Worm (Caenorhabditis elegans) whole organism, young adult: ENCODE results near the gene exc-1.

Experiments used
- B0019.2 ChIP-seq: fragments of 200-800 bp; sonication (Bioruptor generic); conservative IDR thresholded peaks from 2 replicates; pipeline ENCODE4 v1.3.6; 2022; ENCODE audit warnings: missing genetic modification reagents, missing genetic modification characterization, missing compliant biosample characterization
- D2030.7 ChIP-seq: fragments of 200-800 bp; sonication (Bioruptor generic); IDR thresholded peaks from 2 replicates; pipeline ENCODE4 v1.3.6; 2022; ENCODE audit warnings: missing genetic modification reagents, missing genetic modification characterization, missing compliant biosample characterization
- F33H1.4 ChIP-seq: fragments of 200-800 bp; sonication (Bioruptor generic); IDR thresholded peaks from 2 replicates; pipeline ENCODE4 v1.3.6; 2022; ENCODE audit warnings: missing genetic modification reagents, missing genetic modification characterization, missing compliant biosample characterization
- F37B4.10 ChIP-seq: fragments of 200-800 bp; sonication (Bioruptor generic); IDR thresholded peaks from 2 replicates; pipeline ENCODE4 v1.3.6; 2022; ENCODE audit warnings: missing genetic modification characterization, missing compliant biosample characterization
- F49E8.2 ChIP-seq: sonication (generic microtip); optimal IDR thresholded peaks from 3 replicates; lab custom pipeline; 2017; ENCODE audit warnings: missing genetic modification characterization, mild to moderate bottlenecking, missing compliant biosample characterization, antibody characterized with exemption, moderate library complexity; ENCODE audit not compliant: insufficient read depth
- F57A8.1 ChIP-seq: fragments of 200-800 bp; sonication (Bioruptor generic); optimal IDR thresholded peaks from 2 replicates; lab custom pipeline; 2018; ENCODE audit warnings: mild to moderate bottlenecking, missing genetic modification characterization, moderate library complexity, missing compliant biosample characterization
- K11D2.4 ChIP-seq: fragments of 200-800 bp; sonication (Bioruptor generic); IDR thresholded peaks from 2 replicates; pipeline ENCODE4 v1.3.6; 2022; ENCODE audit warnings: missing genetic modification reagents, missing genetic modification characterization, missing compliant biosample characterization
- Y79H2A.3 ChIP-seq: fragments of 200-800 bp; sonication (Bioruptor generic); conservative IDR thresholded peaks from 2 replicates; pipeline ENCODE4 v1.3.6; 2022; ENCODE audit warnings: missing genetic modification reagents, missing genetic modification characterization, missing compliant biosample characterization
- akir-1 ChIP-seq: fragments of 200-800 bp; sonication (Bioruptor generic); optimal IDR thresholded peaks from 2 replicates; lab custom pipeline; 2018; ENCODE audit warnings: mild to moderate bottlenecking, missing genetic modification characterization, moderate library complexity, missing compliant biosample characterization
- atf-7 ChIP-seq: sonication (generic microtip); optimal IDR thresholded peaks from 2 replicates; lab custom pipeline; 2017; ENCODE audit warnings: mild to moderate bottlenecking, missing genetic modification characterization, missing compliant biosample characterization
- attf-5 ChIP-seq: fragments of 200-800 bp; sonication (Bioruptor generic); optimal IDR thresholded peaks from 2 replicates; lab custom pipeline; 2018; ENCODE audit warnings: mild to moderate bottlenecking, missing genetic modification characterization, missing compliant biosample characterization
- cebp-1 ChIP-seq, 2 experiments: fragments of 200-800 bp in 1 of 2; sonication (Bioruptor generic) in 1 of 2; sonication (generic microtip) in 1 of 2; IDR thresholded peaks in 1 of 2; optimal IDR thresholded peaks in 1 of 2; 2 replicates each; pipeline versions ENCODE4 v1.3.6 to Lab custom; 2017 to 2022; ENCODE audit warnings: missing compliant biosample characterization in 2 of 2, missing genetic modification characterization in 2 of 2, mild to moderate bottlenecking in 1 of 2, missing genetic modification reagents in 1 of 2, moderate library complexity in 1 of 2
- cebp-2 ChIP-seq: fragments of 200-800 bp; sonication (Bioruptor generic); IDR thresholded peaks from 2 replicates; pipeline ENCODE4 v1.3.6; 2022; ENCODE audit warnings: missing genetic modification characterization, missing compliant biosample characterization
- ceh-100 ChIP-seq: fragments of 200-800 bp; sonication (Bioruptor generic); IDR thresholded peaks from 2 replicates; pipeline ENCODE4 v1.3.6; 2022; ENCODE audit warnings: missing genetic modification reagents, missing genetic modification characterization, missing compliant biosample characterization
- ceh-27 ChIP-seq: fragments of 200-800 bp; sonication (Bioruptor generic); optimal IDR thresholded peaks from 2 replicates; lab custom pipeline; 2018; ENCODE audit warnings: mild to moderate bottlenecking, missing genetic modification characterization, moderate library complexity, missing compliant biosample characterization
- ceh-40 ChIP-seq: fragments of 200-800 bp; sonication (Bioruptor generic); IDR thresholded peaks from 2 replicates; pipeline ENCODE4 v1.3.6; 2022; ENCODE audit warnings: missing genetic modification characterization, missing compliant biosample characterization
- chd-7 ChIP-seq: sonication (generic microtip); optimal IDR thresholded peaks from 2 replicates; lab custom pipeline; 2016; ENCODE audit warnings: mild to moderate bottlenecking, missing genetic modification characterization, moderate library complexity, missing compliant biosample characterization
- die-1 ChIP-seq: sonication (generic microtip); optimal IDR thresholded peaks from 2 replicates; lab custom pipeline; 2016; ENCODE audit warnings: missing genotype, mild to moderate bottlenecking, missing genetic modification characterization, missing compliant biosample characterization
- hlh-26 ChIP-seq: fragments of 200-800 bp; sonication (Bioruptor generic); conservative IDR thresholded peaks from 2 replicates; pipeline ENCODE4 v1.3.6; 2022; ENCODE audit warnings: missing genetic modification reagents, missing genetic modification characterization, missing compliant biosample characterization
- hmg-1.2 ChIP-seq: fragments of 200-800 bp; sonication (Bioruptor generic); IDR thresholded peaks from 2 replicates; pipeline ENCODE4 v1.3.6; 2022; ENCODE audit warnings: missing genetic modification reagents, missing genetic modification characterization, missing compliant biosample characterization
- let-607 ChIP-seq, 2 experiments: fragments of 200-800 bp in 1 of 2; sonication (Bioruptor generic) in 1 of 2; sonication (generic microtip) in 1 of 2; optimal IDR thresholded peaks; 2 replicates each; lab custom pipeline; 2016 to 2018; ENCODE audit warnings: mild to moderate bottlenecking in 2 of 2, missing compliant biosample characterization in 2 of 2, missing genetic modification characterization in 2 of 2, moderate library complexity in 2 of 2, missing genotype in 1 of 2
- lin-40 ChIP-seq: sonication (generic microtip); optimal IDR thresholded peaks from 2 replicates; lab custom pipeline; 2016; ENCODE audit warnings: missing genetic modification characterization, mild to moderate bottlenecking, missing compliant biosample characterization, missing genotype, missing genetic modification reagents
- madf-3 ChIP-seq: fragments of 200-800 bp; sonication (Bioruptor generic); IDR thresholded peaks from 2 replicates; pipeline ENCODE4 v1.3.6; 2022; ENCODE audit warnings: missing genetic modification reagents, missing genetic modification characterization, missing compliant biosample characterization
- mcd-1 ChIP-seq: fragments of 200-800 bp; sonication (Bioruptor generic); IDR thresholded peaks from 2 replicates; pipeline ENCODE4 v1.3.6; 2022; ENCODE audit warnings: missing genetic modification reagents, missing genetic modification characterization, missing compliant biosample characterization
- nfya-2 ChIP-seq: fragments of 200-800 bp; sonication (Bioruptor generic); IDR thresholded peaks from 2 replicates; pipeline ENCODE4 v1.3.6; 2022; ENCODE audit warnings: missing genetic modification reagents, missing genetic modification characterization, missing compliant biosample characterization
- nhr-120 ChIP-seq: fragments of 200-800 bp; sonication (Bioruptor generic); IDR thresholded peaks from 2 replicates; pipeline ENCODE4 v1.3.6; 2022; ENCODE audit warnings: missing genetic modification characterization, missing compliant biosample characterization
- nhr-80 ChIP-seq: sonication (generic microtip); optimal IDR thresholded peaks from 2 replicates; lab custom pipeline; 2016; ENCODE audit warnings: missing genetic modification characterization, missing compliant biosample characterization
- repo-1 ChIP-seq: sonication (generic microtip); optimal IDR thresholded peaks from 2 replicates; lab custom pipeline; 2017; ENCODE audit warnings: mild to moderate bottlenecking, missing genetic modification characterization, missing compliant biosample characterization
- snpc-4 ChIP-seq, 5 experiments: fragments of 150-350 bp in 1 of 5; sonication (generic microtip) in 4 of 5; optimal IDR thresholded peaks; 2 replicates each; lab custom pipeline; 2014 to 2018; ENCODE audit warnings: missing genetic modification characterization in 5 of 5, missing biosample characterization in 3 of 5, antibody characterized with exemption in 2 of 5, mild to moderate bottlenecking in 2 of 5, missing compliant biosample characterization in 2 of 5, missing genotype in 2 of 5, moderate library complexity in 2 of 5, missing genetic modification reagents in 1 of 5
- tbp1 ChIP-seq: fragments of 200-800 bp; sonication (Bioruptor generic); optimal IDR thresholded peaks from 2 replicates; lab custom pipeline; 2018; ENCODE audit warnings: mild to moderate bottlenecking, missing genetic modification characterization, missing compliant biosample characterization
- xnd-1 ChIP-seq: sonication (generic microtip); optimal IDR thresholded peaks from 2 replicates; lab custom pipeline; 2016; ENCODE audit warnings: missing genotype, missing genetic modification reagents, missing genetic modification characterization, missing compliant biosample characterization
- ztf-18 ChIP-seq: sonication (generic microtip); optimal IDR thresholded peaks from 2 replicates; lab custom pipeline; 2016; ENCODE audit warnings: missing genotype, mild to moderate bottlenecking, missing genetic modification characterization, missing compliant biosample characterization

exc-1 gene

ce11 chrX:15507830-15508347 is 30.7 kb upstream of the exc-1 start, which contains the start of gene zipt-7.2:
zipt-7.2 (minus strand) TSS chrX:15507880.
- TF ChIP-seq nhr-80 (tag; lab: Kevin White, UChicago): peak; percentile 41
- peak; percentile 94 to 95 for TF ChIP-seq let-607 (tag; optimal IDR thresholded peaks at IDR 0.05; lab: Kevin White, UChicago)
- peak; percentile 88 for TF ChIP-seq mcd-1 (GFP tag; lab: Robert Waterston, UW)
- no peak for TF ChIP-seq hlh-26 (GFP tag; lab: Robert Waterston, UW)
- TF ChIP-seq attf-5 (GFP tag; lab: Kevin White, UChicago): peak; percentile 14
- TF ChIP-seq atf-7 (tag; lab: Kevin White, UChicago): no peak
- no peak for TF ChIP-seq akir-1 (GFP tag; lab: Kevin White, UChicago)
- TF ChIP-seq ztf-18 (tag; lab: Kevin White, UChicago): peak; percentile 11
- TF ChIP-seq Y79H2A.3: no peak
- 0 out of 2 replicates have a peak, but pooled peaks have one; percentile 52 for TF ChIP-seq madf-3 (GFP tag; lab: Robert Waterston, UW)
- TF ChIP-seq, all 124 proteins: peak for 6

- TF ChIP-seq atf-7 (tag; lab: Kevin White, UChicago) (no peak), repo-1 (tag; lab: Kevin White, UChicago) (no peak), F37B4.10 (GFP tag; lab: Robert Waterston, UW) (no peak), xnd-1 (tag; lab: Kevin White, UChicago) (no peak), ceh-40 (GFP tag; lab: Robert Waterston, UW) (no peak), D2030.7 (GFP tag; lab: Robert Waterston, UW) (no peak), nfya-2 (GFP tag; lab: Robert Waterston, UW) (no peak), F33H1.4 (GFP tag; lab: Robert Waterston, UW) (no peak)
Measured at ce11 chrX:15504795-15505194, 27.6 kb upstream of the exc-1 start, which contains the start of gene tbh-1. tbh-1 (minus strand) TSS chrX:15504895.

ce11 chrX:15502455-15503174 is 25.4 kb upstream of the exc-1 start, which contains the start of gene H13N06.7:
H13N06.7 (plus strand) TSS chrX:15503124.
- TF ChIP-seq nhr-120 (no peak), snpc-4 (GFP tag; optimal IDR thresholded peaks at IDR 0.05; lab: Kevin White, UChicago) (no peak), snpc-4 (tag; optimal IDR thresholded peaks at IDR 0.05; lab: Kevin White, UChicago) (peak in 2 of 4 experiments; percentile 59 to 76)
- TF ChIP-seq, all 124 proteins: peak for 1

ce11 chrX:15496927-15497605 is 19.9 kb upstream of the exc-1 start, which contains the start of gene suox-1:
suox-1 (plus strand) TSS chrX:15497555.
- no peak for TF ChIP-seq die-1 (tag; lab: Kevin White, UChicago)
- 0 out of 2 replicates have a peak, but pooled peaks have one; percentile 30 for TF ChIP-seq K11D2.4 (GFP tag; lab: Robert Waterston, UW)
- no peak for TF ChIP-seq B0019.2 (GFP tag; lab: Robert Waterston, UW)
- TF ChIP-seq cebp-1 (GFP tag; IDR thresholded peaks at IDR 0.05; lab: Robert Waterston, UW): no peak
- peak; percentile 2 for TF ChIP-seq cebp-1 (tag; optimal IDR thresholded peaks at IDR 0.05; lab: Kevin White, UChicago)
- peak; percentile 42 for TF ChIP-seq nhr-80 (tag; lab: Kevin White, UChicago)
- peak; percentile 1 for TF ChIP-seq tbp1
- no peak for TF ChIP-seq F49E8.2
- no peak for TF ChIP-seq ceh-100 (GFP tag; lab: Robert Waterston, UW)
- TF ChIP-seq ceh-27 (GFP tag; lab: Kevin White, UChicago): peak; percentile 16
- no peak for TF ChIP-seq atf-7 (tag; lab: Kevin White, UChicago)
- peak; percentile 22 for TF ChIP-seq lin-40
- no peak for TF ChIP-seq F57A8.1 (GFP tag; lab: Kevin White, UChicago)
- peak; percentile 39; the same call in 1 of the 2 replicates for TF ChIP-seq hmg-1.2 (GFP tag; lab: Robert Waterston, UW)
- TF ChIP-seq cebp-2 (GFP tag; lab: Robert Waterston, UW): no peak
- TF ChIP-seq chd-7: no peak
